Fruit fly (Drosophila melanogaster): ENCODE data around the gene Gr64b.

The Gr64b gene

DNA sequence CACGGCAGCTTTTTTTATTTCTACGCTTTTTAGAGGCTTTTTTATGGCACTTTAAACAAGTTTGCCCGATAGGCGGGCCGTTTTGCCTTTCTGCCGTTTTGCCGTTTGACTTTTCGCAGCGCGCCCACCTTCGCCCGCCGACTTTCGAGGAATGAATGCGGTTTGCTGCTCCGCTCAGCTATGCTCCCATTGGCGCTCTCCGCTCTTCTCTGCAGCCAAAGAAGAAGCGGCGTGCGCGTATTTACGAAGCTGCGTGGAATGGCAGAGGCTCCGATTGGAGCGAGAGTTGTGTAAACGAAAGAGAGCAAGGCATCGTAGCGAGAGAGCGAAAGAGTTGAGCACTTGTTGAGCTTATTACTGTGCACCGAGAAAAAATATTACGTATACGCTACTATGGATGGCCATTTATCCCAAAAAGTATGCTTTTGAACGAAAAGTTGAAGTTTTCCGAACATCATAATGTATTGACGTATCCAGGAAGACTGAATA lies 43.2 kb downstream of the Gr64b start, which contains the start of gene wit (continued):
- TF ChIP-seq lz (GFP tag; optimal IDR thresholded peaks at IDR 0.05) (peak; percentile 24), fd85E (GFP tag; optimal IDR thresholded peaks at IDR 0.05) (no peak), Sox15 (GFP tag; optimal IDR thresholded peaks at IDR 0.05) (no peak), Lpt (GFP tag; optimal IDR thresholded peaks at IDR 0.05) (peak; percentile 41), acj6 (GFP tag; optimal IDR thresholded peaks at IDR 0.05) (no peak), achi (GFP tag; optimal IDR thresholded peaks at IDR 0.05) (peak; percentile 24), dsx (GFP tag; optimal IDR thresholded peaks at IDR 0.05; ENCODE audit: poor library complexity, severe bottlenecking) (peak; percentile 32), svp (GFP tag) (peak; percentile 85), dac (GFP tag; optimal IDR thresholded peaks at IDR 0.05) (no peak), Smox (GFP tag; optimal IDR thresholded peaks at IDR 0.05) (peak; percentile 31), Eip78C (GFP tag) (peak; percentile 75), CG4318 (GFP tag; optimal IDR thresholded peaks at IDR 0.05) (no peak), CG7368 (GFP tag; optimal IDR thresholded peaks at IDR 0.05) (no peak), CG9139 (GFP tag; optimal IDR thresholded peaks at IDR 0.05) (peak; percentile 52), CG8632 (GFP tag; optimal IDR thresholded peaks at IDR 0.05) (no peak), CG34406 (GFP tag; optimal IDR thresholded peaks at IDR 0.05) (peak; percentile 13)

DNA sequence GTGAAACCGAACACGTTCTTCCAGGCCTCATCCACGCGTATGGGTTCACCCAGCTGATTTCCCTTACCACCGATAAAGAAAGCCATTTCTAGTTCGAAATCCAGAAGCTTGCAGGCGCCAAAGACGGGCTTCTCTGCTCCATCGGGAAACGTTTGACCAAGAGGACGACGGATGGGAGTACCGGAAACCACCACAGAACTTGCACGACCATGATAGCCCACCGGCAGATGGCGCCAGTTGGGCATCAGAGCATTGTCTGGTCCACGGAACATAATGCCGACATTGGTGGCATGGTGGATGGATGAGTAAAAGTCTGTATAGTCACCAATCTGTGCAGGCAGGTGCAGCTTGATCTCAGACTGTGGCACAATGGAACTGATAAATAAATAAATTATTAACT lies 44.3 kb downstream of the Gr64b start:
- TF ChIP-seq CG11762 (GFP tag; optimal IDR thresholded peaks at IDR 0.05; ENCODE audit: insufficient read depth) (no peak), CG34406 (GFP tag; optimal IDR thresholded peaks at IDR 0.05) (no peak), CG7368 (GFP tag; optimal IDR thresholded peaks at IDR 0.05) (no peak), dac (GFP tag; optimal IDR thresholded peaks at IDR 0.05) (no peak), topi (GFP tag; optimal IDR thresholded peaks at IDR 0.05) (no peak), Met (GFP tag; optimal IDR thresholded peaks at IDR 0.05) (no peak), Eip78C (GFP tag) (no peak), Sox14 (GFP tag; optimal IDR thresholded peaks at IDR 0.05) (no peak), Sox15 (GFP tag; optimal IDR thresholded peaks at IDR 0.05) (no peak)

DNA sequence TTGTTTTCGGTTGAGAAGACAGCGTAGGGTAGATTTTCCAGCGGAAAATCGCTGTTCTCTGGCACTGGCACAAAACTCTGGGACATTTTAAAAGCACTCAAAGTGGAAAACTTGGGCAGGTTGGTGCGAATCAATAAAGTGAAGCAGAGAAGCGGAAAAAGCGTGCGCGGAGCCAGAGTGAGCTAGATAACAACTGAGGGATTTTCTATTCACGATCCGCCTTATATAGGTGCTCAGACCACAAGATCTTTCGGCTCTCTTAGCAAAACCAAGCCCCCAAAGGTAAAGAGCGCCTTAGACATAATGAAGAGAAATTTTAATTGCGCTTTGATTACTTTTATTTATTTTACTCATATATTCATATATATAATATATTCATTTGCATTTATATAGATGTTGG lies 45.4 kb downstream of the Gr64b start, which contains the start of gene Faa:
Gene Faa, minus strand, starts transcription at position 200 of the 400 bp plus-strand sequence.
- no peak for TF ChIP-seq Ets21C (GFP tag; optimal IDR thresholded peaks at IDR 0.05)
- TF ChIP-seq vri (GFP tag; optimal IDR thresholded peaks at IDR 0.05), result no peak
- no peak for TF ChIP-seq spab (GFP tag; optimal IDR thresholded peaks at IDR 0.05)
- TF ChIP-seq CG34406 (GFP tag; optimal IDR thresholded peaks at IDR 0.05), result no peak
- 0 out of 2 replicates have a peak, but pooled peaks have one; percentile 11 for TF ChIP-seq CG15336 (GFP tag; IDR thresholded peaks at IDR 0.05)
- TF ChIP-seq CG6854 (GFP tag; optimal IDR thresholded peaks at IDR 0.05), result no peak
- TF ChIP-seq CG8632 (GFP tag; optimal IDR thresholded peaks at IDR 0.05), result no peak
- peak; percentile 42 for TF ChIP-seq svp (GFP tag)
- TF ChIP-seq eg (GFP tag; IDR thresholded peaks at IDR 0.05), result peak; percentile 22; the same call in 1 of the 3 replicates
- TF ChIP-seq CG10631 (GFP tag; optimal IDR thresholded peaks at IDR 0.05), result no peak

DNA sequence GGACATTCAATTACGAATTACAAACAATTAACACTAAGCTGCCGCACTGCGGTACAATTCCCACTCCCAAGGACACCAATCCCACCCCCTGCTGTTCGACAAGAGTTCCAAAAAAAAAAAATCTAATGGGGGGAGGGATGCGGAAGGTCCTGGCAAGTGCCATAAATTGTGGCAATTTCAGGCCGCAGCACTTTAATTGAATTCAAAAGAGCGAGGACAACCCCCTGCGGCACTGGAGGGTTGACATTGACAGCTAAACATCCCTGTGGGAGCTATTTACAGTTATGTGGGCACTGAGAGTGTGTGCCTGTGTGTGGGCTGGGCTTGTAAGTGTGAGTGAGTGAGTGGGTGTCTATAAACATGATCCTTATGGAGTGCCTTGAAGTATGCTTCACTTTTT lies 48.5 kb downstream of the Gr64b start:
- TF ChIP-seq CG16779 (tag; optimal IDR thresholded peaks at IDR 0.05) (no peak), CG9139 (GFP tag; optimal IDR thresholded peaks at IDR 0.05) (no peak), CG4318 (GFP tag; optimal IDR thresholded peaks at IDR 0.05) (no peak), salr (GFP tag; optimal IDR thresholded peaks at IDR 0.05) (no peak), OdsH (GFP tag; optimal IDR thresholded peaks at IDR 0.05) (no peak), Ets21C (GFP tag; optimal IDR thresholded peaks at IDR 0.05) (no peak)

DNA sequence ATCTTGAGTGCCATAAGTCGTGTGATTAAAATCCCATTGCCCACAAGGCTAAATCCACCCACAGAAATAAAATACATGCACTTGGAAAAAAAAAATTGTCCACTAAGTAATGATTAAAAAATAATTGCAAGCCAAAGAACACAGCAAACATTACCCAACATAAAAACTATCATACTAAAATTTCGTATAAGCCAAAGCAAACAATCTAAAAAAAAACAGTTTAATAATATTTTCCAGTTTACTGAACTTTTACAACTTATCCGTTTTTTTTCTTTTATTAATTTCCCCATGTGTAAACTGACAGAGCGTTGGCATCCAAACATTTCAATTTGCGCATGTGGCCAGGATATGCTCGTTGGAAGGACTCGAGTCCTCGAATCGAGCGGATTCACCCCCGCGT lies 51.9 kb downstream of the Gr64b start:
- TF ChIP-seq CG3919 (GFP tag; optimal IDR thresholded peaks at IDR 0.05), result no peak
- no peak for TF ChIP-seq Hr4 (GFP tag; optimal IDR thresholded peaks at IDR 0.05)

DNA sequence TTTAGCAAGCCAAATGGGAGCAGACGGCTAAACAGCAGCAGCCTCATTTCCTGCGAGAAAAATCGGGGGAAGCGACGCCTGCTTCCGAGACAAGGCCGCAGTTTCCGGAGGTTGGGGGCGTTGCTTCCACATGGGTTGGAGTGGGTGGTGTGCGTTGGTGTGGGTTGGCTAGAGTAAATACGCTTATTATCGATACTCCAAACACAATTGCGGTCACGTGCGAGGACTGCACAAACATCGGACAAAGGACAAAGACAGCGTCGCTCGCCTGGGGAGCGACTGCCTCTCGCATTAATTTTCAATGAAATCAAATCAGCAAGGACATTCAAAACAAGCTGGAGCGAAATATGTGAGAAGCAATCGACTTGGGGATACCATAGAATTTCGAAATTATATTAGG lies 52.8 kb downstream of the Gr64b start:
- no peak for TF ChIP-seq Ets96B (tag; optimal IDR thresholded peaks at IDR 0.05)
- TF ChIP-seq salr (GFP tag; optimal IDR thresholded peaks at IDR 0.05), result no peak
- no peak for TF ChIP-seq CG10631 (GFP tag; optimal IDR thresholded peaks at IDR 0.05)
- TF ChIP-seq Hr39 (GFP tag; optimal IDR thresholded peaks at IDR 0.05), result no peak
- no peak for TF ChIP-seq cyc (GFP tag; optimal IDR thresholded peaks at IDR 0.05)
- no peak for TF ChIP-seq CG10669 (GFP tag; optimal IDR thresholded peaks at IDR 0.05)
- no peak for TF ChIP-seq Sox14 (GFP tag; optimal IDR thresholded peaks at IDR 0.05)
- no peak for TF ChIP-seq CG8119 (GFP tag; IDR thresholded peaks at IDR 0.05)
- TF ChIP-seq CG6163 (GFP tag; IDR thresholded peaks at IDR 0.05), result no peak

Data from whole organism, prepupa.